Worm (Caenorhabditis elegans): ENCODE data around the gene R02D3.8.
A peak's percentile ranks its signal among the peaks of the same experiment; 100 is the strongest.

The R02D3.8 gene

ce11 chrIV:273299-273698 is 16.3 kb upstream of the R02D3.8 start, which contains the start of gene srh-282:
Gene srh-282, minus strand, starts transcription at chrIV:273399.
- TF ChIP-seq fax-1 (tag; optimal IDR thresholded peaks at IDR 0.05) (no peak), ceh-19 (GFP tag; optimal IDR thresholded peaks at IDR 0.05) (no peak), ets-4 (tag; optimal IDR thresholded peaks at IDR 0.05) (no peak), elt-2 (tag; optimal IDR thresholded peaks at IDR 0.05) (no peak)

- no peak for TF ChIP-seq F13H6.1 (tag; optimal IDR thresholded peaks at IDR 0.05)
- no peak for TF ChIP-seq ceh-31 (tag; optimal IDR thresholded peaks at IDR 0.05)
These were observed 12.1 kb upstream of the R02D3.8 start, which contains the start of gene T21D12.11 for ce11 chrIV:269107-269506. Gene T21D12.11, plus strand, starts transcription at chrIV:269407.

- no peak for TF ChIP-seq sdc-2 (tag; optimal IDR thresholded peaks at IDR 0.05)
- TF ChIP-seq lin-11 (tag; optimal IDR thresholded peaks at IDR 0.05) = no peak
- no peak for TF ChIP-seq fkh-6 (tag; optimal IDR thresholded peaks at IDR 0.05)
- TF ChIP-seq rnt-1 (tag; optimal IDR thresholded peaks at IDR 0.05) = no peak
- TF ChIP-seq ahr-1 (tag; optimal IDR thresholded peaks at IDR 0.05) = no peak
- no peak for TF ChIP-seq gmeb-2 (tag; optimal IDR thresholded peaks at IDR 0.05)
- no peak for TF ChIP-seq ceh-9 (tag; optimal IDR thresholded peaks at IDR 0.05)
- TF ChIP-seq unc-3 (GFP tag; conservative IDR thresholded peaks at IDR 0.05) = no peak
- no peak for TF ChIP-seq unc-3 (tag; optimal IDR thresholded peaks at IDR 0.05)
- no peak for TF ChIP-seq odd-2 (tag; optimal IDR thresholded peaks at IDR 0.05)
- no peak for TF ChIP-seq hlh-15 (tag; optimal IDR thresholded peaks at IDR 0.05)
- TF ChIP-seq ama-1 (optimal IDR thresholded peaks at IDR 0.05) = no peak
- no peak for TF ChIP-seq hlh-30 (tag; optimal IDR thresholded peaks at IDR 0.05; ENCODE audit: insufficient read depth)
- no peak for TF ChIP-seq ets-4 (tag; optimal IDR thresholded peaks at IDR 0.05)
These were observed 9.1 kb upstream of the R02D3.8 start, which contains the start of gene T21D12.12 for ce11 chrIV:266148-266547. Gene T21D12.12, plus strand, starts transcription at chrIV:266448.

ce11 chrIV:264182-264709 is 7.2 kb upstream of the R02D3.8 start, which contains the start of gene pat-6:
Gene pat-6, minus strand, starts transcription at chrIV:264232.
- TF ChIP-seq ceh-31 (tag; optimal IDR thresholded peaks at IDR 0.05) (peak; percentile 36), ceh-18 (tag; optimal IDR thresholded peaks at IDR 0.05) (peak; percentile 26), unc-86 (tag; optimal IDR thresholded peaks at IDR 0.05) (no peak), ttx-3 (tag; optimal IDR thresholded peaks at IDR 0.05) (no peak), nfya-1 (tag; optimal IDR thresholded peaks at IDR 0.05) (peak; percentile 57), ceh-34 (tag; optimal IDR thresholded peaks at IDR 0.05) (no peak), ceh-14 (tag; optimal IDR thresholded peaks at IDR 0.05) (no peak), unc-55 (GFP tag; optimal IDR thresholded peaks at IDR 0.05) (peak; percentile 42), pax-1 (tag; optimal IDR thresholded peaks at IDR 0.05) (peak; percentile 1)

- no peak for TF ChIP-seq ceh-19 (GFP tag; optimal IDR thresholded peaks at IDR 0.05)
- TF ChIP-seq Y22D7AL.16 (tag; optimal IDR thresholded peaks at IDR 0.05) = no peak
- TF ChIP-seq ceh-34 (tag; optimal IDR thresholded peaks at IDR 0.05) = no peak
- no peak for TF ChIP-seq sox-4 (tag; optimal IDR thresholded peaks at IDR 0.05)
- TF ChIP-seq nhr-11 (tag; optimal IDR thresholded peaks at IDR 0.05) = no peak
- no peak for TF ChIP-seq K09A11.1 (tag; optimal IDR thresholded peaks at IDR 0.05; ENCODE audit: insufficient read depth)
- TF ChIP-seq mec-3 (tag; optimal IDR thresholded peaks at IDR 0.05; ENCODE audit: borderline replicate concordance) = no peak
- no peak for TF ChIP-seq tbx-7 (tag; optimal IDR thresholded peaks at IDR 0.05)
- TF ChIP-seq ceh-31 (tag; optimal IDR thresholded peaks at IDR 0.05) = no peak
- no peak for TF ChIP-seq hlh-6 (tag; optimal IDR thresholded peaks at IDR 0.05)
- no peak for TF ChIP-seq ceh-6 (GFP tag; optimal IDR thresholded peaks at IDR 0.05)
- no peak for TF ChIP-seq F13H6.1 (tag; optimal IDR thresholded peaks at IDR 0.05)
- TF ChIP-seq pros-1 (tag; optimal IDR thresholded peaks at IDR 0.05) = no peak
These were observed 5.5 kb upstream of the R02D3.8 start for ce11 chrIV:262460-262859.

Data from whole organism, late embryonic.